Worm (Caenorhabditis elegans): Measurements from ENCODE around the gene mfsd-8.

DNA sequence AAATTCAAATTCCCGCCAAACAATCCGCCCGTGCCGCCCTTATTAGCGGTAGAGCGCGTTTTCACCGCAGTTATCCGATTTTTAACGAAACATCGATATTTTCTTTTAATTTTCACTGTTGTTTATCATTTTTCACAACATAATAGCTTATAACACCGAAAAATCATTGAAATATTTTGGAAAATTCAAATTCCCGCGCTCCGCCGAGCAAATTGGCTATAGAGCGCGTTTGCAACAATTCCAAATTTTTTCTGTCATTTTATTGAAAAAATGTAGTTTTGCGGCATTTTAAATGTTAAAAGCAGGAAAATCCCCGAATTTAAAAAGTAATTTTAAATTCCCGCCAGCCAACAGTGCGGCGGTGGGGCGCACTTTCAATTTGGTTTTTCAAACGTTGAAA lies 27.6 kb downstream of the mfsd-8 start:
- no peak for TF ChIP-seq aly-2 (tag; optimal IDR thresholded peaks at IDR 0.05)
- TF ChIP-seq unc-86 (tag; optimal IDR thresholded peaks at IDR 0.05), result no peak
- no peak for TF ChIP-seq lir-3 (tag; optimal IDR thresholded peaks at IDR 0.05; ENCODE audit: poor library complexity)
- no peak for TF ChIP-seq elt-2 (tag; optimal IDR thresholded peaks at IDR 0.05)
- TF ChIP-seq zag-1 (tag; optimal IDR thresholded peaks at IDR 0.05), result no peak
- TF ChIP-seq fkh-8 (tag; optimal IDR thresholded peaks at IDR 0.05), result no peak
- no peak for TF ChIP-seq grh-1 (GFP tag; IDR thresholded peaks at IDR 0.05)
- TF ChIP-seq lin-39 (tag; optimal IDR thresholded peaks at IDR 0.05), result no peak
- no peak for TF ChIP-seq nhr-77 (tag; optimal IDR thresholded peaks at IDR 0.05)
- TF ChIP-seq nhr-76 (tag; optimal IDR thresholded peaks at IDR 0.05), result no peak
- TF ChIP-seq snpc-4 (tag; optimal IDR thresholded peaks at IDR 0.05), result no peak
- TF ChIP-seq lin-15B (tag; optimal IDR thresholded peaks at IDR 0.05), result no peak
- TF ChIP-seq ceh-63 (GFP tag; optimal IDR thresholded peaks at IDR 0.05), result no peak
- TF ChIP-seq nhr-28 (tag; optimal IDR thresholded peaks at IDR 0.05), result no peak
